Fruit fly (Drosophila melanogaster) whole organism, embryonic: Measurements from ENCODE around the gene CG45002.

Experiments used
- Aef1 ChIP-seq: fragments of 200-800 bp; sonication (Bioruptor generic); IDR thresholded peaks from 3 replicates; pipeline ENCODE4 v1.3.6; 2022; ENCODE audit warnings: missing biosample characterization, missing genetic modification characterization
- Asciz ChIP-seq: fragments of 200-800 bp; sonication (Bioruptor generic); optimal IDR thresholded peaks from 2 replicates; lab custom pipeline; 2017; ENCODE audit warnings: missing biosample characterization, mild to moderate bottlenecking, missing genetic modification characterization, missing genetic modification reagents
- BEAF-32 ChIP-seq: fragments of 200-800 bp; sonication (Bioruptor generic); optimal IDR thresholded peaks from 3 replicates; lab custom pipeline; 2017; ENCODE audit warnings: missing biosample characterization, missing genetic modification characterization, mild to moderate bottlenecking, moderate library complexity, missing genetic modification reagents
- CG10209 ChIP-seq: fragments of 200-800 bp; sonication (Bioruptor generic); optimal IDR thresholded peaks from 3 replicates; lab custom pipeline; 2017; ENCODE audit warnings: missing biosample characterization, mild to moderate bottlenecking, missing genetic modification characterization, missing genetic modification reagents
- CG10274 ChIP-seq: fragments of 200-800 bp; sonication (Bioruptor generic); optimal IDR thresholded peaks from 3 replicates; lab custom pipeline; 2017; ENCODE audit warnings: missing biosample characterization, mild to moderate bottlenecking, missing genetic modification characterization
- CG13123 ChIP-seq: fragments of 200-800 bp; sonication (Bioruptor generic); optimal IDR thresholded peaks from 2 replicates; lab custom pipeline; 2016; ENCODE audit warnings: missing biosample characterization, missing genetic modification characterization
- CG14710 ChIP-seq: fragments of 200-800 bp; sonication (Bioruptor generic); optimal IDR thresholded peaks from 3 replicates; lab custom pipeline; 2019; ENCODE audit warnings: missing biosample characterization, mild to moderate bottlenecking, missing genetic modification characterization, moderate library complexity
- CG14965 ChIP-seq: fragments of 200-800 bp; sonication (Bioruptor generic); optimal IDR thresholded peaks from 2 replicates; lab custom pipeline; 2016; ENCODE audit warnings: missing biosample characterization, missing genetic modification characterization, borderline replicate concordance
- CG17359 ChIP-seq: fragments of 200-800 bp; sonication (Bioruptor generic); optimal IDR thresholded peaks from 3 replicates; lab custom pipeline; 2018; ENCODE audit warnings: missing biosample characterization, mild to moderate bottlenecking, missing genetic modification characterization, moderate library complexity
- CG17568 ChIP-seq: fragments of 200-800 bp; sonication (Bioruptor generic); optimal IDR thresholded peaks from 2 replicates; lab custom pipeline; 2018; ENCODE audit warnings: missing biosample characterization, mild to moderate bottlenecking, missing genetic modification characterization, moderate library complexity
- CG1792 ChIP-seq: fragments of 200-800 bp; sonication (Bioruptor generic); optimal IDR thresholded peaks from 2 replicates; lab custom pipeline; 2016; ENCODE audit warnings: missing biosample characterization, missing genetic modification characterization
- CG18764 ChIP-seq: fragments of 200-800 bp; sonication (Bioruptor generic); optimal IDR thresholded peaks from 3 replicates; lab custom pipeline; 2016; ENCODE audit warnings: missing biosample characterization, missing genetic modification characterization
- CG30403 ChIP-seq: fragments of 200-800 bp; sonication (Bioruptor generic); optimal IDR thresholded peaks from 3 replicates; lab custom pipeline; 2016; ENCODE audit warnings: missing biosample characterization, missing genetic modification characterization
- CG31224 ChIP-seq: fragments of 200-800 bp; sonication (Bioruptor generic); IDR thresholded peaks from 2 replicates; pipeline ENCODE4 v1.3.6; 2022; ENCODE audit warnings: missing biosample characterization, missing genetic modification characterization
- CG33557 ChIP-seq: fragments of 200-800 bp; sonication (Bioruptor generic); optimal IDR thresholded peaks from 2 replicates; lab custom pipeline; 2019; ENCODE audit warnings: missing biosample characterization, mild to moderate bottlenecking, missing genetic modification characterization, moderate library complexity
- CG34376 ChIP-seq: fragments of 200-800 bp; sonication (Bioruptor generic); optimal IDR thresholded peaks from 2 replicates; lab custom pipeline; 2018; ENCODE audit warnings: missing biosample characterization, mild to moderate bottlenecking, missing genetic modification characterization
- CG3995 ChIP-seq: fragments of 200-800 bp; sonication (Bioruptor generic); optimal IDR thresholded peaks from 3 replicates; lab custom pipeline; 2016; ENCODE audit warnings: missing biosample characterization, missing genetic modification characterization
- CG6854 ChIP-seq: fragments of 200-800 bp; sonication (Bioruptor generic); optimal IDR thresholded peaks from 3 replicates; lab custom pipeline; 2017; ENCODE audit warnings: missing biosample characterization, mild to moderate bottlenecking, missing genetic modification characterization
- CkIIα-i1 ChIP-seq: fragments of 200-800 bp; sonication (Bioruptor generic); IDR thresholded peaks from 2 replicates; pipeline ENCODE4 v1.3.6; 2022; ENCODE audit warnings: missing biosample characterization, missing genetic modification characterization
- D19A ChIP-seq: fragments of 200-800 bp; optimal IDR thresholded peaks from 3 replicates; lab custom pipeline; 2019; ENCODE audit warnings: missing biosample characterization, mild to moderate bottlenecking, missing genetic modification characterization, moderate library complexity
- D19B ChIP-seq: fragments of 200-800 bp; sonication (Bioruptor generic); optimal IDR thresholded peaks from 2 replicates; lab custom pipeline; 2017; ENCODE audit warnings: missing biosample characterization, mild to moderate bottlenecking, missing genetic modification characterization
- E2f1 ChIP-seq: fragments of 200-800 bp; sonication (Bioruptor generic); IDR thresholded peaks from 2 replicates; pipeline ENCODE4 v1.3.6; 2022; ENCODE audit warnings: missing biosample characterization, missing genetic modification characterization
- ERR ChIP-seq: fragments of 200-800 bp; sonication (Bioruptor generic); optimal IDR thresholded peaks from 2 replicates; lab custom pipeline; 2016; ENCODE audit warnings: missing biosample characterization, missing genetic modification characterization
- Fer2 ChIP-seq: fragments of 200-800 bp; sonication (Bioruptor generic); optimal IDR thresholded peaks from 2 replicates; lab custom pipeline; 2018; ENCODE audit warnings: missing biosample characterization, mild to moderate bottlenecking, missing genetic modification characterization, moderate library complexity
- MTF-1 ChIP-seq: fragments of 200-800 bp; sonication (Bioruptor generic); optimal IDR thresholded peaks from 2 replicates; lab custom pipeline; 2018; ENCODE audit warnings: missing biosample characterization, mild to moderate bottlenecking, missing genetic modification characterization, borderline replicate concordance
- Max ChIP-seq: fragments of 200-800 bp; sonication (Bioruptor generic); optimal IDR thresholded peaks from 2 replicates; lab custom pipeline; 2016; ENCODE audit warnings: missing biosample characterization, mild to moderate bottlenecking, missing genetic modification characterization
- NC2β ChIP-seq: fragments of 200-800 bp; sonication (Bioruptor generic); optimal IDR thresholded peaks from 2 replicates; lab custom pipeline; 2016; ENCODE audit warnings: missing biosample characterization, missing genetic modification characterization
- NFAT ChIP-seq: fragments of 200-800 bp; sonication (Bioruptor generic); IDR thresholded peaks from 2 replicates; pipeline ENCODE4 v1.3.6; 2022; ENCODE audit warnings: missing biosample characterization, missing genetic modification characterization
- Opbp ChIP-seq: fragments of 200-800 bp; sonication (Bioruptor generic); IDR thresholded peaks from 3 replicates; pipeline ENCODE4 v1.3.6; 2022; ENCODE audit warnings: missing biosample characterization, missing genetic modification characterization; ENCODE audit not compliant: partially characterized antibody
- Side ChIP-seq: fragments of 200-800 bp; sonication (Bioruptor generic); optimal IDR thresholded peaks from 2 replicates; lab custom pipeline; 2016; ENCODE audit warnings: missing biosample characterization, missing genetic modification characterization
- Sox100B ChIP-seq: fragments of 200-800 bp; sonication (Bioruptor generic); optimal IDR thresholded peaks from 3 replicates; lab custom pipeline; 2018; ENCODE audit warnings: missing biosample characterization, mild to moderate bottlenecking, missing genetic modification characterization
- Sox102F ChIP-seq: fragments of 200-800 bp; sonication (Bioruptor generic); optimal IDR thresholded peaks from 2 replicates; lab custom pipeline; 2018; ENCODE audit warnings: missing biosample characterization, mild to moderate bottlenecking, missing genetic modification characterization, moderate library complexity
- Sry-β ChIP-seq: fragments of 200-800 bp; sonication (Bioruptor generic); optimal IDR thresholded peaks from 2 replicates; lab custom pipeline; 2018; ENCODE audit warnings: missing biosample characterization, mild to moderate bottlenecking, missing genetic modification characterization, moderate library complexity
- Ssrp ChIP-seq: fragments of 200-800 bp; sonication (Bioruptor generic); optimal IDR thresholded peaks from 2 replicates; lab custom pipeline; 2018; ENCODE audit warnings: missing biosample characterization, mild to moderate bottlenecking, missing genetic modification characterization, moderate library complexity
- YL-1 ChIP-seq: fragments of 200-800 bp; sonication (Bioruptor generic); optimal IDR thresholded peaks from 3 replicates; lab custom pipeline; 2017; ENCODE audit warnings: missing biosample characterization, mild to moderate bottlenecking, missing genetic modification characterization
- br ChIP-seq: fragments of >200 bp; optimal IDR thresholded peaks from 2 replicates; lab custom pipeline; 2017
- dimm ChIP-seq: fragments of 200-800 bp; sonication (Bioruptor generic); IDR thresholded peaks from 2 replicates; pipeline ENCODE4 v1.3.6; 2022; ENCODE audit warnings: missing biosample characterization, missing genetic modification characterization
- dmrt99B ChIP-seq: fragments of 200-800 bp; sonication (Bioruptor generic); optimal IDR thresholded peaks from 2 replicates; lab custom pipeline; 2018; ENCODE audit warnings: missing biosample characterization, mild to moderate bottlenecking, missing genetic modification characterization, moderate library complexity
- fd102C ChIP-seq: fragments of 200-800 bp; sonication (Bioruptor generic); optimal IDR thresholded peaks from 2 replicates; lab custom pipeline; 2018; ENCODE audit warnings: missing biosample characterization, mild to moderate bottlenecking, missing genetic modification characterization, moderate library complexity
- gce ChIP-seq: fragments of 200-800 bp; sonication (Bioruptor generic); IDR thresholded peaks from 3 replicates; pipeline ENCODE4 v1.3.6; 2022; ENCODE audit warnings: missing biosample characterization, missing genetic modification characterization
- lilli ChIP-seq: fragments of 200-800 bp; sonication (Bioruptor generic); optimal IDR thresholded peaks from 3 replicates; lab custom pipeline; 2016; ENCODE audit warnings: missing biosample characterization, missing genetic modification characterization
- mirr ChIP-seq: fragments of 200-800 bp; sonication (Bioruptor generic); optimal IDR thresholded peaks from 3 replicates; lab custom pipeline; 2018; ENCODE audit warnings: missing biosample characterization, mild to moderate bottlenecking, missing genetic modification characterization
- nom ChIP-seq: fragments of 200-800 bp; sonication (Bioruptor generic); optimal IDR thresholded peaks from 2 replicates; lab custom pipeline; 2017; ENCODE audit warnings: missing biosample characterization, missing genetic modification characterization, mild to moderate bottlenecking, moderate library complexity, missing genetic modification reagents
- onecut ChIP-seq: fragments of 200-800 bp; sonication (Bioruptor generic); IDR thresholded peaks from 2 replicates; pipeline ENCODE4 v1.3.6; 2022; ENCODE audit warnings: missing biosample characterization, missing genetic modification characterization
- shn ChIP-seq: fragments of 200-800 bp; sonication (Bioruptor generic); optimal IDR thresholded peaks from 3 replicates; lab custom pipeline; 2016; ENCODE audit warnings: missing biosample characterization, missing genetic modification characterization
- sima ChIP-seq: fragments of 200-800 bp; sonication (Bioruptor generic); optimal IDR thresholded peaks from 2 replicates; lab custom pipeline; 2016; ENCODE audit warnings: missing biosample characterization, missing genetic modification characterization
- toy ChIP-seq: fragments of 200-800 bp; sonication (Bioruptor generic); IDR thresholded peaks from 2 replicates; pipeline ENCODE4 v1.3.6; 2022; ENCODE audit warnings: missing biosample characterization, missing genetic modification characterization
- vvl ChIP-seq: fragments of 200-800 bp; sonication (Bioruptor generic); IDR thresholded peaks from 2 replicates; pipeline ENCODE4 v1.3.6; 2022; ENCODE audit warnings: missing biosample characterization, missing genetic modification characterization
- zf30C ChIP-seq: fragments of 200-800 bp; sonication (Bioruptor generic); optimal IDR thresholded peaks from 3 replicates; lab custom pipeline; 2018; ENCODE audit warnings: missing biosample characterization, mild to moderate bottlenecking, missing genetic modification characterization

The CG45002 gene

DNA sequence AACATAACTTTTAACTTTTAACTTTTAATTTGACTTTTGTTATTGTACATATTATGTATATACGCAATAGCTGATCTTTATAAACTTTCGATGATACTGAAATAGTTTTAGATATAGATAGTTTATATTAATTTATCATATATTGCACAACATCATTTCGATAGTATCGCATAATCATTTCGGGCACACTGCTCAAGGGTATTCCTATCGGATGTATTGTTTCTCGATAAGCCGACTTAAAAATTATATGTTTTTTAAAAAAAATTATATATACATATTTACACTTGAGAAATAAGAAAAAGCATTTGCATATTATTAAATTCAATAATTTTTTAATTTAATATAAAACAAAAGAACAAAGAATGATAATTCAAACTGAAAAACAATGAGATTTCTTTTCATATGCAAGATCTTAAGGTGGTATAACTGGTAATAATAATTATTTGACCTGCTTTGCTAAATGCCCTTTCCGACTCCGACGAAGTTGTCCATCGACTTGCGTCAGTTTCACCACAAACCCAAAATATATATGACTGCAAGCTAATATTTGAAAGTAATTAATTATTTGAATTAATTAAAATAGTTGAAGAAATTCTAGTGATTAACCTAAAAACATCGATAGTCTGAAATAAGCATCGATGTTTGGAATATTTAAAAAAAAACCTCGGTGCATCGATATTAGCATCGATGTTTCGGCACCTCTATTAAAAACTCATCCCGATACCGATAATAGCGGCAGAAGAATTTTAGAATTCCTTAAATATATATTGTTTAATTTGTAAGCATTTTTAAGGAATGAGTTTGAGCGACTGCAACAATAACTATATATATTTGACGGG, 11.8 kb upstream of the CG45002 start, which contains the start of gene CG4949 (continued):
- TF ChIP-seq Opbp (peak; percentile 91), CG10274 (GFP tag; lab: Kevin White, UChicago) (no peak), fd102C (no peak), NFAT (no peak), mirr (GFP tag; lab: Kevin White, UChicago) (no peak), Asciz (GFP tag; lab: Kevin White, UChicago) (no peak), Sox100B (GFP tag; lab: Kevin White, UChicago) (peak; percentile 41), onecut (GFP tag; lab: Robert Waterston, UW) (no peak), Side (GFP tag; lab: Kevin White, UChicago) (no peak), gce (GFP tag; lab: Robert Waterston, UW) (0 out of 3 replicates have a peak, but pooled peaks have one; percentile 15), CG14710 (peak; percentile 69), CG13123 (GFP tag; lab: Kevin White, UChicago) (no peak), br (lab: Kevin White, UChicago) (no peak), CG3995 (GFP tag; lab: Kevin White, UChicago) (peak; percentile 76), CG17568 (GFP tag; lab: Kevin White, UChicago) (no peak), shn (no peak), CG17359 (no peak), Ssrp (tag; lab: Kevin White, UChicago) (peak; percentile 7), BEAF-32 (GFP tag; lab: Kevin White, UChicago) (peak; percentile 76), sima (GFP tag; lab: Kevin White, UChicago) (no peak), zf30C (GFP tag; lab: Kevin White, UChicago) (no peak), CG31224 (GFP tag; lab: Robert Waterston, UW) (no peak), CkIIα-i1 (GFP tag; lab: Robert Waterston, UW) (no peak), CG1792 (GFP tag; lab: Kevin White, UChicago) (no peak), dimm (no peak), CG18764 (GFP tag; lab: Kevin White, UChicago) (no peak), Fer2 (no peak), CG10209 (GFP tag; lab: Kevin White, UChicago) (peak; percentile 18), E2f1 (no peak), dmrt99B (no peak), ERR (GFP tag; lab: Kevin White, UChicago) (no peak), D19A (tag; lab: Kevin White, UChicago) (peak; percentile 13), toy (GFP tag; lab: Robert Waterston, UW) (no peak), Sry-β (peak; percentile 7), CG14965 (GFP tag; lab: Kevin White, UChicago) (no peak), CG30403 (no peak), Max (GFP tag; lab: Kevin White, UChicago) (no peak), Sox102F (no peak), MTF-1 (GFP tag; lab: Kevin White, UChicago) (no peak), CG34376 (GFP tag; lab: Kevin White, UChicago) (no peak), CG6854 (no peak), NC2β (no peak), YL-1 (GFP tag; lab: Kevin White, UChicago) (no peak), lilli (GFP tag; lab: Kevin White, UChicago) (no peak), vvl (peak; percentile 42), nom (no peak), Aef1 (GFP tag; lab: Robert Waterston, UW) (no peak), CG33557 (no peak), D19B (GFP tag; lab: Kevin White, UChicago) (no peak)
